Worm (Caenorhabditis elegans): Measurements from ENCODE around the gene bre-5.

DNA sequence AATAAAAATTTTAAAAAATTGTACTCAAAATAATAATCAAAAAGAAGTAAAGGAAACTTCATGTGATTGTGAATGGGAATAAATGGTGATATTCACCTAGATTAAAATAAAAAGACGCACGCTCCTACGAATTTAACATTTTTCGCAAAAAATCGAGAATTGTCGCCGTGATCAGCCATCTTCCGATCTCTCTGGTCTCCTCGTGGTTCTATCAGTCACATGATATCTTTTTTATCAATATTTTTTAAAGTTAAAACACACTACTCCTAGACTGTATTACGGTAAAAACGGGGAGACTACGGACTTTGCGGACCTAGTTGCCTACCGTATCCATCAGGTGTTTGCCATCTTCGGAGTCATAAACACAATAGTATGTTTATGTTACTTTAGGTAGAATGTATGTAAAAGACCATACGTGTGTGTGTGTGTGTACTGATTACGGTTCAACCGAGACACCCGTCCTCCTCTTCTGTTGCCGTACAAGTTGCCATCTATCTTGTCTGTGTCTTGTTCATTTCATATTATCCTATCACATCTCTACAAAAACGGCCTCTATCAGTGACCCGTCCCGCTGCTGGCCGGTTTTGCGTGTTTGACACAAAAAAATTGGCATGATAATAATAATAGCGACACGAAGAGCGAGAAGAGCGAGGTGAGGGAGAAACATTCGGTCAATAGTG lies 4.4 kb downstream of the bre-5 start, which contains the start of gene T12G3.2:
- TF ChIP-seq unc-62 (GFP tag; optimal IDR thresholded peaks at IDR 0.05) (no peak), skn-1 (tag; optimal IDR thresholded peaks at IDR 0.05) (no peak), unc-55 (GFP tag; optimal IDR thresholded peaks at IDR 0.05) (no peak)
